Fruit fly (Drosophila melanogaster): ENCODE results near the gene CG44428.

CG44428 gene

DNA sequence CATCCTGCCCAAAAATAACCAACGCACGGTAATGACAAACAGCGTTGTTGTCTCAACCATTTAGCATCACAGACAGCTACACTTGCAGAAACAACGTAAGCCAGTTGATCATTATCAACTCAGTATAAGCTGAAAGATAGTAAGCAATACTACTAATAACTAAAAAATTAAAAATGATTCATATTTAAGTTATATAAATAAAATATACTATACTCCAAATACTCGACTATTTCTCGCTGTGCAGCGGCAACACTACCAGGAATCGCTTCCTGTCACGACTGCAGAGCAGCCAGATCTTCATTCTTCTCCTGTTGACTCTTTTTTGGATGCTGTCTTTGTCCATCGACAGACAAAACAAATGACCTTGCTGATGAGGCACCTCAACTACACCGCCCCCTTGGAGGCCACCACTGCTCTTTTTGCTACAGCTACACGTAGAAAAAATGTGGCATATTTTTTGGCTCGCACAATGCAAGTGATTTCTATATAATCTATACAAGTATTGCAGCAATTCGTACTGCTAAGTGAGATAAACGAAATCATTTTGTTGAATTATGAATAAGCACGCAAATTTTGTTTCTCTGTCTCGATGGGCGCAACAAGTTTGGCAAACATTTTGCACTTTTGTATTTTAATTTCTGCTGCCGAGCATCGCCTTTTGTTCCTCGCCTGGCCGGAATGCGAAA lies 11.0 kb upstream of the CG44428 start:
- TF ChIP-seq CG17801 (GFP tag; optimal IDR thresholded peaks at IDR 0.05; ENCODE audit: partially characterized antibody): no peak

DNA sequence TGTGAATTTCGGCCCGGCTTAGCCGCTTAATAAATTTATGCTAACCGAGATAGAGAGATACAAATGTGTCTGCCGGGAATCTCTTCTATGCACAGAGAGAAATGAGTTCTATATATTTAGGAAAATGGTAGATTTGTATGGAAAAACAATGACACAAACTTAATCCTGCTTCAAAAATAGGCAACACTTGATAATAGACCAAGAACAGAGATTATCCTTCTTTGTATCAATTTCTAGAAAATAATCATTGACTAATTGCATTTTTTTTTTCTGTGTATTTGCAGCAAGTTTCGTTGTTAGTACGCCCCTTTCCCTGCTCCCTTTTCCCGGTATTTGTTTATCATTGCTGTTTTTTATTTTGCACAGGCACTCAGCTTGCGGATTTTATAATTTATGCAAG lies 9.4 kb upstream of the CG44428 start:
- TF ChIP-seq CG17801 (GFP tag; optimal IDR thresholded peaks at IDR 0.05; ENCODE audit: partially characterized antibody): no peak

DNA sequence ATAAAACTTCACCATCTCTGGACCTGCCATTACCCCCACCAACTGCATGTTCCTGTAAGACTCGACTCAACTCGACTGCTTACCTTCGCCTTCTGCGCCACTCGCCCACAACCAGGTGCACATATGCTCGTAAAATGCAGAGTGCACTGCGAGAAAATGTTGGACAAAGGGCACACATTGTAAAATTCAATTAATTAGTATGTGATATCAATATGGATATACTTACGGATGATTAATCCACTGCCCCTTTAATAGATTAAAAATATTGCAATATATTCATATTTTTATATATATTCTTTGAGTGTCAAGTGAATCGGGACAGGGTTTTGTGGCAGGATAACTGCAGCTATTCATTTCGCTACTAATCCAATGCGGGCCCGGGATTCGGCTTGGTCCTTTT lies 6.7 kb upstream of the CG44428 start:
- no peak for TF ChIP-seq CG17801 (GFP tag; optimal IDR thresholded peaks at IDR 0.05; ENCODE audit: partially characterized antibody)

DNA sequence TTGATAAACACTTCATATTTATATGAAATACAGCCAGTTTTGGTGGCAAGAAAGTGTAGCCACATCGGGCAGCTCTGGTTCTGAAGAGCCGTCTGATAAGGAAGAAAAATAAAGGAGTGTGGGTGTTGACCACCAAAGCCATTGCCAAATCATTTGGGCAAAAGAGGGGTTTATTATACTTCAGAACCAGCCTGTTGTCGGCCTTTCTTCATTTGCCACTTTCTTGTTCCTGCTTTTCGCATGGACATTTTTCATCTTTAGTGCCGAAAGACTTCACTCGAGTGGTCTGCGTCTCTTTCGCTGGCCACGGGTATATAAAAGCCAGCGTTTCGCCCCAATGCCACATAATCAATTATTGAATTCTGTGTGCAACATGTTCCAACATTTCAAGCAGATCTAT lies 4.1 kb upstream of the CG44428 start, which contains the start of gene CG15756:
CG15756 (plus strand) TSS at position 301 of the 400 bp plus-strand sequence.
- TF ChIP-seq CG17801 (GFP tag; optimal IDR thresholded peaks at IDR 0.05; ENCODE audit: partially characterized antibody): no peak

DNA sequence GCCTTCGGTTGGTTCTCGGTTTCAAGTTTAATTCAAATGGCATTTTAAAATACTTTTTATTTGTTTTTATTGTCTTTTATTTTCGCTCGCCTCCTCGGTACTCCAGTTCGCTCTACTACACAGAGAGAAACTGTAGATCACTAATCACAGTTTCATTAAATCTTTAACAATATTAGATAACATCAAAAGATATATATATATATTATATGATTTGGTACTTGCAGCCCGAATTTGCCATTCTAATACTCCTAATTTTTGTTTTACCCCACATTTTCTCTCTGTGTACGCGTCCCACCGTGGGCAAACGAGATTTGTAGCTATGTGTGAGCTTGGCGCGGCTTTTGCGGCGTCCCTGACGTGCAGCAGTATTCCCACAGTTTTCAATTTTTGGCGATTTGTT lies 376 bp downstream of the CG44428 start:
- TF ChIP-seq CG17801 (GFP tag; optimal IDR thresholded peaks at IDR 0.05; ENCODE audit: partially characterized antibody): no peak

DNA sequence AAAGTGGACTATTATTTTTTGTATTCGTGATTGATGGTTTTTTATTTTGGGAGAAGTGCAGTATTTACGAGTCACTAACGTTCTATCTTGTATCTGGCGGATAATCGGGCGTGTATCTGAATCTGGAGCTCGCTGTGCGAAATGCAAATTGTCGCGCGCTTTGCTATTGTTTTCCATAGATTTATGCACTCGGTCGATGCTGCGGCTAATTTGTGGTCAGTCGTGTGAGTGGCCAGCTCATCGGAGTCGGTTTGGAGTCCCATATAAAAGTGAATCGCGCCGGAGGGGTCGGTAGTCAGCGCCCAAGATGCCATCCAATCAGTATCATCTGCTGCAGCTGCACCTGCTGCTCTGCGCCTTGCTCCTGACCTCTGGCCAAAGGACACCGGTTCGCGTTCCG lies 2.3 kb downstream of the CG44428 start, which contains the start of gene CG15754:
CG15754 (plus strand) TSS at position 301 of the 400 bp plus-strand sequence.
- TF ChIP-seq CG17801 (GFP tag; optimal IDR thresholded peaks at IDR 0.05; ENCODE audit: partially characterized antibody): no peak

Measured in ovary, adult (tissue).